Fruit fly (Drosophila melanogaster) whole organism, embryonic: ENCODE data around the gene pdm2.

Experiments
- ATbp ChIP-seq: fragments of 200-800 bp; sonication (Bioruptor generic); optimal IDR thresholded peaks from 2 replicates; lab custom pipeline; 2017; ENCODE audit warnings: missing biosample characterization, mild to moderate bottlenecking, missing genetic modification characterization, missing genetic modification reagents
- CG10959 ChIP-seq: fragments of 200-800 bp; sonication (Bioruptor generic); IDR thresholded peaks from 2 replicates; pipeline ENCODE4 v1.3.6; 2022; ENCODE audit warnings: missing biosample characterization, missing genetic modification characterization
- CG11695 ChIP-seq: fragments of 200-800 bp; sonication (Bioruptor generic); IDR thresholded peaks from 3 replicates; pipeline ENCODE4 v1.3.6; 2022; ENCODE audit warnings: missing biosample characterization, missing genetic modification characterization
- CG12104 ChIP-seq: fragments of 200-800 bp; sonication (Bioruptor generic); optimal IDR thresholded peaks from 3 replicates; lab custom pipeline; 2016; ENCODE audit warnings: missing biosample characterization, missing genetic modification characterization
- CG14710 ChIP-seq: fragments of 200-800 bp; sonication (Bioruptor generic); optimal IDR thresholded peaks from 3 replicates; lab custom pipeline; 2019; ENCODE audit warnings: missing biosample characterization, mild to moderate bottlenecking, missing genetic modification characterization, moderate library complexity
- CG17568 ChIP-seq: fragments of 200-800 bp; sonication (Bioruptor generic); optimal IDR thresholded peaks from 2 replicates; lab custom pipeline; 2018; ENCODE audit warnings: missing biosample characterization, mild to moderate bottlenecking, missing genetic modification characterization, moderate library complexity
- CG17829 ChIP-seq: fragments of 200-800 bp; optimal IDR thresholded peaks from 2 replicates; lab custom pipeline; 2019; ENCODE audit warnings: missing biosample characterization, mild to moderate bottlenecking, missing genetic modification characterization, moderate library complexity
- CG18262 ChIP-seq: fragments of 200-800 bp; optimal IDR thresholded peaks from 3 replicates; lab custom pipeline; 2019; ENCODE audit warnings: missing biosample characterization, mild to moderate bottlenecking, missing genetic modification characterization, moderate library complexity
- CG2116 ChIP-seq: fragments of 200-800 bp; sonication (Bioruptor generic); optimal IDR thresholded peaks from 3 replicates; lab custom pipeline; 2018; ENCODE audit warnings: missing biosample characterization, mild to moderate bottlenecking, missing genetic modification characterization
- CG2120 ChIP-seq: fragments of 200-800 bp; sonication (Bioruptor generic); optimal IDR thresholded peaks from 3 replicates; lab custom pipeline; 2016; ENCODE audit warnings: missing biosample characterization, missing genetic modification characterization
- CG33557 ChIP-seq: fragments of 200-800 bp; sonication (Bioruptor generic); optimal IDR thresholded peaks from 2 replicates; lab custom pipeline; 2019; ENCODE audit warnings: missing biosample characterization, mild to moderate bottlenecking, missing genetic modification characterization, moderate library complexity
- CG3407 ChIP-seq: fragments of 200-800 bp; sonication (Bioruptor generic); optimal IDR thresholded peaks from 2 replicates; lab custom pipeline; 2018; ENCODE audit warnings: missing biosample characterization, mild to moderate bottlenecking, missing genetic modification characterization
- CG4328 ChIP-seq: fragments of 200-800 bp; sonication (Bioruptor generic); optimal IDR thresholded peaks from 3 replicates; lab custom pipeline; 2017; ENCODE audit warnings: missing biosample characterization, missing genetic modification reagents, missing genetic modification characterization
- CG4360 ChIP-seq: fragments of 200-800 bp; sonication (Bioruptor generic); IDR thresholded peaks from 2 replicates; pipeline ENCODE4 v1.3.6; 2022; ENCODE audit warnings: missing biosample characterization, missing genetic modification characterization
- CG43689 ChIP-seq: fragments of 200-800 bp; sonication (Bioruptor generic); IDR thresholded peaks from 2 replicates; pipeline ENCODE4 v1.3.6; 2022; ENCODE audit warnings: missing biosample characterization, missing genetic modification characterization
- CG4854 ChIP-seq: fragments of 200-800 bp; sonication (Bioruptor generic); optimal IDR thresholded peaks from 2 replicates; lab custom pipeline; 2016; ENCODE audit warnings: missing biosample characterization, missing genetic modification characterization, inconsistent platforms
- CG7745 ChIP-seq: fragments of 200-800 bp; sonication (Bioruptor generic); optimal IDR thresholded peaks from 2 replicates; lab custom pipeline; 2018; ENCODE audit warnings: missing biosample characterization, mild to moderate bottlenecking, missing genetic modification characterization, moderate library complexity
- CG9727 ChIP-seq: fragments of 200-800 bp; sonication (Bioruptor generic); optimal IDR thresholded peaks from 3 replicates; lab custom pipeline; 2017; ENCODE audit warnings: missing biosample characterization, mild to moderate bottlenecking, missing genetic modification characterization
- D ChIP-seq, 2 experiments: fragments of 200-800 bp in 1 of 2; fragments of >200 bp in 1 of 2; sonication (Bioruptor generic) in 1 of 2; optimal IDR thresholded peaks; 2 replicates in 1 of 2; 3 replicates in 1 of 2; lab custom pipeline; 2017; ENCODE audit warnings: mild to moderate bottlenecking in 1 of 2, missing biosample characterization in 1 of 2, missing genetic modification characterization in 1 of 2, missing genetic modification reagents in 1 of 2
- Deaf1 ChIP-seq: fragments of 200-800 bp; optimal IDR thresholded peaks from 3 replicates; lab custom pipeline; 2019; ENCODE audit warnings: missing biosample characterization, mild to moderate bottlenecking, missing genetic modification characterization, moderate library complexity
- Dip2 ChIP-seq: fragments of 200-800 bp; sonication (Bioruptor generic); IDR thresholded peaks from 2 replicates; pipeline ENCODE4 v1.3.6; 2022; ENCODE audit warnings: missing biosample characterization, missing genetic modification characterization
- E2f1 ChIP-seq: fragments of 200-800 bp; sonication (Bioruptor generic); IDR thresholded peaks from 2 replicates; pipeline ENCODE4 v1.3.6; 2022; ENCODE audit warnings: missing biosample characterization, missing genetic modification characterization
- NFAT ChIP-seq: fragments of 200-800 bp; sonication (Bioruptor generic); IDR thresholded peaks from 2 replicates; pipeline ENCODE4 v1.3.6; 2022; ENCODE audit warnings: missing biosample characterization, missing genetic modification characterization
- Rx ChIP-seq: fragments of 200-800 bp; sonication (Bioruptor generic); IDR thresholded peaks from 2 replicates; pipeline ENCODE4 v1.3.6; 2022; ENCODE audit warnings: missing biosample characterization, missing genetic modification characterization
- Sin3A ChIP-seq: fragments of >200 bp; optimal IDR thresholded peaks from 2 replicates; lab custom pipeline; 2018
- Spps ChIP-seq: fragments of 200-800 bp; sonication (Bioruptor generic); optimal IDR thresholded peaks from 2 replicates; lab custom pipeline; 2018; ENCODE audit warnings: missing biosample characterization, mild to moderate bottlenecking, missing genetic modification characterization
- Vsx1 ChIP-seq: fragments of 200-800 bp; sonication (Bioruptor generic); optimal IDR thresholded peaks from 2 replicates; lab custom pipeline; 2017; ENCODE audit warnings: missing biosample characterization, mild to moderate bottlenecking, missing genetic modification characterization, missing genetic modification reagents
- Xrp1 ChIP-seq: fragments of 200-800 bp; sonication (Bioruptor generic); IDR thresholded peaks from 2 replicates; pipeline ENCODE4 v1.3.6; 2022; ENCODE audit warnings: missing biosample characterization, missing genetic modification characterization
- bigmax ChIP-seq: fragments of 200-800 bp; sonication (Bioruptor generic); optimal IDR thresholded peaks from 2 replicates; lab custom pipeline; 2018; ENCODE audit warnings: missing biosample characterization, mild to moderate bottlenecking, missing genetic modification characterization
- chm ChIP-seq: fragments of 200-800 bp; sonication (Bioruptor generic); IDR thresholded peaks from 2 replicates; pipeline ENCODE4 v1.3.6; 2022; ENCODE audit warnings: missing biosample characterization, missing genetic modification characterization
- disco-r ChIP-seq: fragments of 200-800 bp; sonication (Bioruptor generic); optimal IDR thresholded peaks from 2 replicates; lab custom pipeline; 2016; ENCODE audit warnings: missing biosample characterization, missing genetic modification characterization
- dmrt11E ChIP-seq: fragments of 200-800 bp; sonication (Bioruptor generic); optimal IDR thresholded peaks from 3 replicates; lab custom pipeline; 2018; ENCODE audit warnings: missing biosample characterization, mild to moderate bottlenecking, missing genetic modification characterization, moderate library complexity
- emc ChIP-seq: fragments of 200-800 bp; sonication (Bioruptor generic); optimal IDR thresholded peaks from 2 replicates; lab custom pipeline; 2016; ENCODE audit warnings: missing biosample characterization, missing genetic modification characterization
- exex ChIP-seq: fragments of 200-800 bp; sonication (Bioruptor generic); optimal IDR thresholded peaks from 4 replicates; lab custom pipeline; 2018; ENCODE audit warnings: missing biosample characterization, mild to moderate bottlenecking, missing genetic modification characterization, moderate library complexity
- fd102C ChIP-seq: fragments of 200-800 bp; sonication (Bioruptor generic); optimal IDR thresholded peaks from 2 replicates; lab custom pipeline; 2018; ENCODE audit warnings: missing biosample characterization, mild to moderate bottlenecking, missing genetic modification characterization, moderate library complexity
- gem ChIP-seq: fragments of 200-800 bp; sonication (Bioruptor generic); optimal IDR thresholded peaks from 2 replicates; lab custom pipeline; 2019; ENCODE audit warnings: missing biosample characterization, mild to moderate bottlenecking, missing genetic modification characterization, moderate library complexity
- grn ChIP-seq: fragments of 200-800 bp; sonication (Bioruptor generic); optimal IDR thresholded peaks from 3 replicates; lab custom pipeline; 2017; ENCODE audit warnings: missing biosample characterization, missing genetic modification characterization
- lab ChIP-seq: fragments of 200-800 bp; sonication (Bioruptor generic); optimal IDR thresholded peaks from 3 replicates; lab custom pipeline; 2017; ENCODE audit warnings: missing biosample characterization, missing genetic modification characterization, mild to moderate bottlenecking, moderate library complexity, missing genetic modification reagents
- lilli ChIP-seq: fragments of 200-800 bp; sonication (Bioruptor generic); optimal IDR thresholded peaks from 3 replicates; lab custom pipeline; 2016; ENCODE audit warnings: missing biosample characterization, missing genetic modification characterization
- lmd ChIP-seq: fragments of 200-800 bp; sonication (Bioruptor generic); IDR thresholded peaks from 2 replicates; pipeline ENCODE4 v1.3.6; 2022; ENCODE audit warnings: missing biosample characterization, missing genetic modification characterization
- lola ChIP-seq, 3 experiments: fragments of >200 bp in 2 of 3; fragments of 200-800 bp in 1 of 3; sonication (Bioruptor generic) in 1 of 3; optimal IDR thresholded peaks; 2 replicates each; lab custom pipeline; 2017 to 2019; ENCODE audit warnings: missing biosample characterization in 3 of 3, missing genetic modification characterization in 3 of 3, mild to moderate bottlenecking in 1 of 3, moderate library complexity in 1 of 3
- pan ChIP-seq, 4 experiments: fragments of >200 bp in 3 of 4; fragments of 200-800 bp in 1 of 4; sonication (Bioruptor generic) in 1 of 4; optimal IDR thresholded peaks in 3 of 4; IDR thresholded peaks in 1 of 4; 2 replicates each; pipeline versions ENCODE4 v1.3.6 to Lab custom; 2017 to 2022; ENCODE audit warnings: missing biosample characterization in 2 of 4, missing genetic modification characterization in 2 of 4, mixed read lengths in 1 of 4
- pho ChIP-seq: fragments of 200-800 bp; sonication (Bioruptor generic); optimal IDR thresholded peaks from 2 replicates; lab custom pipeline; 2016; ENCODE audit warnings: missing biosample characterization, missing genetic modification characterization
- pnt ChIP-seq: fragments of 200-800 bp; sonication (Bioruptor generic); optimal IDR thresholded peaks from 3 replicates; lab custom pipeline; 2016; ENCODE audit warnings: missing biosample characterization, missing genetic modification characterization
- rib ChIP-seq: fragments of 200-800 bp; sonication (Bioruptor generic); IDR thresholded peaks from 2 replicates; pipeline ENCODE4 v1.3.6; 2022; ENCODE audit warnings: missing biosample characterization, missing genetic modification characterization
- sd ChIP-seq: fragments of 200-800 bp; sonication (Bioruptor generic); optimal IDR thresholded peaks from 3 replicates; lab custom pipeline; 2018; ENCODE audit warnings: missing biosample characterization, mild to moderate bottlenecking, missing genetic modification characterization, moderate library complexity
- sens ChIP-seq: fragments of 200-800 bp; sonication (Bioruptor generic); peaks from one replicate; lab custom pipeline; 2016; ENCODE audit warnings: missing biosample characterization, missing genetic modification characterization
- stwl ChIP-seq: fragments of 200-800 bp; sonication (Bioruptor generic); optimal IDR thresholded peaks from 3 replicates; lab custom pipeline; 2018; ENCODE audit warnings: missing biosample characterization, mild to moderate bottlenecking, missing genetic modification characterization, moderate library complexity
- wdn ChIP-seq: fragments of 200-800 bp; sonication (Bioruptor generic); IDR thresholded peaks from 2 replicates; pipeline ENCODE4 v1.3.6; 2022; ENCODE audit warnings: missing biosample characterization, missing genetic modification characterization
- zen2 ChIP-seq: fragments of 200-800 bp; sonication (Bioruptor generic); IDR thresholded peaks from 3 replicates; pipeline ENCODE4 v1.3.6; 2022; ENCODE audit warnings: missing biosample characterization, missing genetic modification characterization; ENCODE audit not compliant: partially characterized antibody

Gene pdm2

dm6 chr2L:12633125-12633524 is 23.8 kb upstream of the pdm2 start:
- TF ChIP-seq CG17829 (no peak), CG4854 (GFP tag; lab: Kevin White, UChicago) (no peak), CG2116 (no peak), pnt (GFP tag; lab: Kevin White, UChicago) (no peak), CG2120 (GFP tag; lab: Kevin White, UChicago) (no peak), NFAT (GFP tag; lab: Robert Waterston, UW) (no peak), pho (GFP tag; lab: Kevin White, UChicago) (no peak), grn (GFP tag; lab: Kevin White, UChicago) (peak; percentile 61), disco-r (GFP tag; lab: Kevin White, UChicago) (no peak), D (optimal IDR thresholded peaks at IDR 0.05; lab: Kevin White, UChicago) (peak; percentile 85), D (GFP tag; optimal IDR thresholded peaks at IDR 0.05; lab: Kevin White, UChicago) (no peak), Deaf1 (no peak), zen2 (no peak), emc (GFP tag; lab: Kevin White, UChicago) (no peak), Spps (no peak), Rx (GFP tag; lab: Robert Waterston, UW) (no peak), E2f1 (GFP tag; lab: Robert Waterston, UW) (no peak), CG11695 (no peak), CG43689 (GFP tag; lab: Robert Waterston, UW) (0 out of 2 replicates have a peak, but pooled peaks have one; percentile 6), Dip2 (GFP tag; lab: Robert Waterston, UW) (no peak), chm (GFP tag; lab: Robert Waterston, UW) (no peak)

dm6 chr2L:12641534-12641933 is 15.4 kb upstream of the pdm2 start:
- peak; percentile 56 for TF ChIP-seq CG4360 (GFP tag; lab: Robert Waterston, UW)
- peak in 1 of 3 experiments; percentile 21 for TF ChIP-seq lola (GFP tag; optimal IDR thresholded peaks at IDR 0.05; lab: Kevin White, UChicago)
- peak; percentile 29 for TF ChIP-seq sd (tag; lab: Kevin White, UChicago)
- TF ChIP-seq CG9727 = peak; percentile 50
- peak; percentile 67 for TF ChIP-seq sens (GFP tag; lab: Kevin White, UChicago)
- TF ChIP-seq fd102C = peak; percentile 4
- no peak for TF ChIP-seq rib (GFP tag; lab: Robert Waterston, UW)
- TF ChIP-seq exex (tag; lab: Kevin White, UChicago) = peak; percentile 86
- TF ChIP-seq lab = peak; percentile 52
- peak; percentile 15 for TF ChIP-seq CG18262 (tag; lab: Kevin White, UChicago)
- TF ChIP-seq ATbp (GFP tag; lab: Kevin White, UChicago) = peak; percentile 8
- TF ChIP-seq bigmax (GFP tag; lab: Kevin White, UChicago) = no peak
- no peak for TF ChIP-seq lilli
- peak; percentile 33 for TF ChIP-seq CG3407 (GFP tag; lab: Kevin White, UChicago)
- TF ChIP-seq wdn (GFP tag; lab: Robert Waterston, UW) = no peak
- peak; percentile 10 for TF ChIP-seq stwl
- no peak for TF ChIP-seq lmd (GFP tag; lab: Robert Waterston, UW)
- TF ChIP-seq CG17568 = peak; percentile 21
- TF ChIP-seq CG33557 = peak; percentile 65
- TF ChIP-seq Sin3A (lab: Kevin White, UChicago) = no peak
- TF ChIP-seq dmrt11E (tag; lab: Kevin White, UChicago) = peak; percentile 47
- TF ChIP-seq CG14710 (tag; lab: Kevin White, UChicago) = peak; percentile 23
- TF ChIP-seq gem (tag; lab: Kevin White, UChicago) = peak; percentile 11
- 0 out of 2 replicates have a peak, but pooled peaks have one; percentile 4 for TF ChIP-seq CG10959 (GFP tag; lab: Robert Waterston, UW)
- peak; percentile 8 for TF ChIP-seq CG4328 (GFP tag; lab: Kevin White, UChicago)
- peak; percentile 43 for TF ChIP-seq Vsx1 (GFP tag; lab: Kevin White, UChicago)
- peak; percentile 36 for TF ChIP-seq grn (GFP tag; lab: Kevin White, UChicago)
- TF ChIP-seq pan (optimal IDR thresholded peaks at IDR 0.05; lab: Kevin White, UChicago) = no peak
- no peak for TF ChIP-seq pan (GFP tag; optimal IDR thresholded peaks at IDR 0.05 in 1 of 2, IDR thresholded peaks at IDR 0.05 in 1 of 2)
- peak; percentile 65 for TF ChIP-seq CG7745 (tag; lab: Kevin White, UChicago)
- TF ChIP-seq chm (GFP tag; lab: Robert Waterston, UW) = no peak; the same call in 1 of the 2 replicates
- 0 out of 2 replicates have a peak, but pooled peaks have one; percentile 33 for TF ChIP-seq Xrp1 (GFP tag; lab: Robert Waterston, UW)
- TF ChIP-seq CG12104 (GFP tag; lab: Kevin White, UChicago) = no peak
